Worm (Caenorhabditis elegans): Measurements from ENCODE around the gene M01B2.10.

DNA sequence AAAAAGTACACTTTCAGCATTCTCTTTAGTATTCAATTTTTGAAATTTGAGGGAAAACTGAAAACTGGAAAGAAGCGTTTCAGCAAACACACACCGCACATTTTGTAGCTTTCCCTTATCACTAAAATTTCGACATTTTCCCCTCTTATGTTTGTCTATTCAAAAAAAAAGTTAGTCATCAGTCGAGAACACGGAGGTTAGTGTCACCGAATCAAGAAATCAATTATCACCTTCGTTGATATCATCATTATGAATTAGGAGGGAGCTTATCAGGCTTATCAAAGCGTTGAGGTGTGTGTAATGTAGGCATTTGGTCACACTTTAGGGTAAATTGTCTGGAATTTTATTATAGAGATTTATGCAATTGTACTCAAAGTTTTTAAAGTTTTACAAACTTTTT is 36.4 kb upstream of the M01B2.10 start, which contains the start of gene cpr-3:
- no peak for TF ChIP-seq klf-2 (GFP tag; conservative IDR thresholded peaks at IDR 0.05)
- TF ChIP-seq cog-1 (tag; optimal IDR thresholded peaks at IDR 0.05) = no peak
- no peak for TF ChIP-seq flt-1 (GFP tag; IDR thresholded peaks at IDR 0.05)
- TF ChIP-seq ref-1 (GFP tag; conservative IDR thresholded peaks at IDR 0.05) = no peak
- TF ChIP-seq ztf-23 (GFP tag; IDR thresholded peaks at IDR 0.05) = no peak
- TF ChIP-seq ztf-29 (GFP tag; IDR thresholded peaks at IDR 0.05) = no peak
